Worm (Caenorhabditis elegans): ENCODE results near the gene F40F8.12.

F40F8.12 gene

ce11 chrII:11155400-11155799 lies 25.8 kb downstream of the F40F8.12 start:
- no peak for TF ChIP-seq nhr-77 (tag; optimal IDR thresholded peaks at IDR 0.05)
- TF ChIP-seq elt-2 (tag; optimal IDR thresholded peaks at IDR 0.05) = peak; percentile 60

- no peak for TF ChIP-seq nhr-237 (tag; optimal IDR thresholded peaks at IDR 0.05)
- peak; percentile 18 for TF ChIP-seq jun-1 (tag; optimal IDR thresholded peaks at IDR 0.05)
- TF ChIP-seq ceh-82 (tag; optimal IDR thresholded peaks at IDR 0.05) = no peak
- TF ChIP-seq elt-1 (tag; optimal IDR thresholded peaks at IDR 0.05) = no peak
- peak; percentile 65 for TF ChIP-seq pha-4 (tag; optimal IDR thresholded peaks at IDR 0.05)
- no peak for TF ChIP-seq ztf-4 (tag; optimal IDR thresholded peaks at IDR 0.05)
- TF ChIP-seq elt-2 (tag; optimal IDR thresholded peaks at IDR 0.05) = peak; percentile 53
- no peak for TF ChIP-seq fkh-10 (GFP tag; optimal IDR thresholded peaks at IDR 0.05)
- no peak for TF ChIP-seq nhr-76 (tag; optimal IDR thresholded peaks at IDR 0.05)
- no peak for TF ChIP-seq egl-27 (tag; optimal IDR thresholded peaks at IDR 0.05)
Observed at ce11 chrII:11156160-11156559, 26.5 kb downstream of the F40F8.12 start.

ce11 chrII:11157660-11158059 lies 28.0 kb downstream of the F40F8.12 start:
- TF ChIP-seq ceh-28 (tag; optimal IDR thresholded peaks at IDR 0.05) (no peak), aly-2 (tag; optimal IDR thresholded peaks at IDR 0.05) (no peak), egl-27 (tag; optimal IDR thresholded peaks at IDR 0.05) (no peak), elt-3 (tag; optimal IDR thresholded peaks at IDR 0.05) (no peak), nfya-1 (tag; optimal IDR thresholded peaks at IDR 0.05; ENCODE audit: insufficient read depth) (peak; percentile 42), lsy-12 (tag; optimal IDR thresholded peaks at IDR 0.05) (no peak), nhr-67 (tag; optimal IDR thresholded peaks at IDR 0.05) (no peak), tbx-2 (tag; optimal IDR thresholded peaks at IDR 0.05) (no peak), zag-1 (tag; optimal IDR thresholded peaks at IDR 0.05) (no peak), skn-1 (tag; optimal IDR thresholded peaks at IDR 0.05) (no peak), mml-1 (tag; optimal IDR thresholded peaks at IDR 0.05) (no peak), nhr-25 (tag; optimal IDR thresholded peaks at IDR 0.05) (peak; percentile 42), mdl-1 (tag; optimal IDR thresholded peaks at IDR 0.05) (no peak), fkh-2 (tag; optimal IDR thresholded peaks at IDR 0.05) (no peak), snpc-4 (tag; optimal IDR thresholded peaks at IDR 0.05) (peak; percentile 3), pqm-1 (tag; optimal IDR thresholded peaks at IDR 0.05) (no peak), daf-12 (tag; optimal IDR thresholded peaks at IDR 0.05) (no peak), ama-1 (optimal IDR thresholded peaks at IDR 0.05) (no peak), nhr-237 (tag; optimal IDR thresholded peaks at IDR 0.05) (no peak), jun-1 (tag; optimal IDR thresholded peaks at IDR 0.05) (peak; percentile 32), eor-1 (tag; optimal IDR thresholded peaks at IDR 0.05) (no peak), unc-39 (tag; optimal IDR thresholded peaks at IDR 0.05) (no peak), nhr-77 (tag; optimal IDR thresholded peaks at IDR 0.05) (no peak), lin-39 (tag; optimal IDR thresholded peaks at IDR 0.05) (peak; percentile 58), ztf-4 (tag; optimal IDR thresholded peaks at IDR 0.05) (no peak), ceh-82 (tag; optimal IDR thresholded peaks at IDR 0.05) (peak; percentile 12), nhr-11 (tag; optimal IDR thresholded peaks at IDR 0.05) (no peak), elt-1 (tag; optimal IDR thresholded peaks at IDR 0.05) (no peak), nhr-28 (tag; optimal IDR thresholded peaks at IDR 0.05) (no peak), nhr-43 (tag; optimal IDR thresholded peaks at IDR 0.05; ENCODE audit: poor library complexity, severe bottlenecking) (peak; percentile 33), hmg-11 (tag; optimal IDR thresholded peaks at IDR 0.05) (peak; percentile 77), unc-62 (GFP tag; optimal IDR thresholded peaks at IDR 0.05) (peak; percentile 11), nhr-12 (tag; optimal IDR thresholded peaks at IDR 0.05) (no peak), pha-4 (tag; optimal IDR thresholded peaks at IDR 0.05) (peak; percentile 12), egl-5 (tag; optimal IDR thresholded peaks at IDR 0.05) (no peak), ceh-9 (tag; optimal IDR thresholded peaks at IDR 0.05) (no peak), elt-2 (tag; optimal IDR thresholded peaks at IDR 0.05) (peak; percentile 56), nhr-23 (tag; optimal IDR thresholded peaks at IDR 0.05) (no peak), nhr-76 (tag; optimal IDR thresholded peaks at IDR 0.05) (no peak), R02D3.7 (tag; optimal IDR thresholded peaks at IDR 0.05) (peak; percentile 3)

Data from whole organism, L3 larva.